Worm (Caenorhabditis elegans) whole organism, L4/young adult: ENCODE measurements around the gene K01A11.3.
"Not testable (repeated sequence)": the region's sequence is repeated elsewhere in the genome, so short reads cannot be mapped to it uniquely, and the experiment has no call there.

ENCODE experiments used
- W03F9.2 ChIP-seq: fragments of 150-350 bp; optimal IDR thresholded peaks from 2 replicates; lab custom pipeline; 2014; ENCODE audit warnings: missing biosample characterization, missing genetic modification characterization
- dao-5 ChIP-seq: sonication (generic microtip); optimal IDR thresholded peaks from 2 replicates; lab custom pipeline; 2016; ENCODE audit warnings: missing genotype, missing genetic modification characterization, moderate library complexity, missing compliant biosample characterization
- him-1 ChIP-seq: sonication (generic microtip); optimal IDR thresholded peaks from 2 replicates; lab custom pipeline; 2016; ENCODE audit warnings: missing genotype, missing genetic modification reagents, missing genetic modification characterization, missing compliant biosample characterization

The K01A11.3 gene

ce11 chrIII:3476245-3476644 lies 23.8 kb upstream of the K01A11.3 start:
- TF ChIP-seq W03F9.2 (tag; lab: Kevin White, UChicago) = no peak
- no peak for TF ChIP-seq dao-5 (tag; lab: Kevin White, UChicago)
- TF ChIP-seq him-1 = no peak

ce11 chrIII:3475497-3475896 lies 23.1 kb upstream of the K01A11.3 start, which contains the start of gene C34C12.9:
C34C12.9 (minus strand) TSS chrIII:3475512.
- TF ChIP-seq W03F9.2 (tag; lab: Kevin White, UChicago) = no peak
- no peak for TF ChIP-seq dao-5 (tag; lab: Kevin White, UChicago)
- no peak for TF ChIP-seq him-1

- TF ChIP-seq him-1 = no peak
- TF ChIP-seq W03F9.2 (tag; lab: Kevin White, UChicago) = no peak
- TF ChIP-seq dao-5 (tag; lab: Kevin White, UChicago) = no peak
Measured at ce11 chrIII:3475014-3475413, 22.6 kb upstream of the K01A11.3 start.

ce11 chrIII:3471403-3472053 lies 19.1 kb upstream of the K01A11.3 start, which contains the start of gene rsu-1:
rsu-1 (plus strand) TSS chrIII:3472003.
- TF ChIP-seq him-1 (no peak), W03F9.2 (tag; lab: Kevin White, UChicago) (no peak), dao-5 (tag; lab: Kevin White, UChicago) (no peak)

- no peak for TF ChIP-seq W03F9.2 (tag; lab: Kevin White, UChicago)
Measured at ce11 chrIII:3470973-3471372, 18.6 kb upstream of the K01A11.3 start.

ce11 chrIII:3470433-3470832 lies 18.0 kb upstream of the K01A11.3 start:
- no peak for TF ChIP-seq him-1
- TF ChIP-seq W03F9.2 (tag; lab: Kevin White, UChicago) = no peak
- no peak for TF ChIP-seq dao-5 (tag; lab: Kevin White, UChicago)

- no peak for TF ChIP-seq W03F9.2 (tag; lab: Kevin White, UChicago)
- TF ChIP-seq him-1 = no peak
- no peak for TF ChIP-seq dao-5 (tag; lab: Kevin White, UChicago)
Measured at ce11 chrIII:3469646-3470045, 17.2 kb upstream of the K01A11.3 start, which contains the start of gene smim-14. smim-14 (minus strand) TSS chrIII:3469746.

- TF ChIP-seq dao-5 (tag; lab: Kevin White, UChicago) (no peak), him-1 (no peak), W03F9.2 (tag; lab: Kevin White, UChicago) (no peak)
Measured at ce11 chrIII:3468384-3468783, 16.0 kb upstream of the K01A11.3 start.

- TF ChIP-seq him-1 = no peak
- no peak for TF ChIP-seq W03F9.2 (tag; lab: Kevin White, UChicago)
- TF ChIP-seq dao-5 (tag; lab: Kevin White, UChicago) = no peak
Measured at ce11 chrIII:3467013-3467412, 14.6 kb upstream of the K01A11.3 start.

- TF ChIP-seq W03F9.2 (tag; lab: Kevin White, UChicago) = no peak
Measured at ce11 chrIII:3461403-3461802, 9.0 kb upstream of the K01A11.3 start, which contains the start of gene pph-6. pph-6 (plus strand) TSS chrIII:3461703.

ce11 chrIII:3460061-3460460 lies 7.6 kb upstream of the K01A11.3 start, which contains the start of gene C34C12.8:
C34C12.8 (plus strand) TSS chrIII:3460406.
- TF ChIP-seq dao-5 (tag; lab: Kevin White, UChicago) = no peak
- peak; percentile 89 for TF ChIP-seq W03F9.2 (tag; lab: Kevin White, UChicago)
- TF ChIP-seq him-1 = peak; percentile 76

ce11 chrIII:3456226-3456625 lies 3.8 kb upstream of the K01A11.3 start:
- peak; percentile 96 for TF ChIP-seq him-1
- TF ChIP-seq dao-5 (tag; lab: Kevin White, UChicago) = no peak
- TF ChIP-seq W03F9.2 (tag; lab: Kevin White, UChicago) = peak; percentile 96

- TF ChIP-seq dao-5 (tag; lab: Kevin White, UChicago); W03F9.2 (tag; lab: Kevin White, UChicago); him-1: not testable (repeated sequence)
Measured at ce11 chrIII:3454045-3454444, 1.6 kb upstream of the K01A11.3 start, which contains the start of gene C34C12.1. C34C12.1 (plus strand) TSS chrIII:3454345.

- TF ChIP-seq him-1; dao-5 (tag; lab: Kevin White, UChicago); W03F9.2 (tag; lab: Kevin White, UChicago): not testable (repeated sequence)
Measured at ce11 chrIII:3453486-3453885, 1.1 kb upstream of the K01A11.3 start, which contains the start of gene C34C12.2. C34C12.2 (plus strand) TSS chrIII:3453786.

- TF ChIP-seq dao-5 (tag; lab: Kevin White, UChicago) = no peak
- TF ChIP-seq W03F9.2 (tag; lab: Kevin White, UChicago) = no peak
- no peak for TF ChIP-seq him-1
Measured at ce11 chrIII:3444139-3444538, 8.3 kb downstream of the K01A11.3 start, which contains the start of gene spe-41. spe-41 (minus strand) TSS chrIII:3444210.
